Fruit fly (Drosophila melanogaster) whole organism, prepupa: ENCODE results near the gene CG2260.

Experiments used
- Blimp-1 ChIP-seq: fragments of 200-800 bp; sonication (Bioruptor generic); optimal IDR thresholded peaks from 3 replicates; lab custom pipeline; 2017; ENCODE audit warnings: missing biosample characterization, missing genetic modification characterization, mild to moderate bottlenecking, moderate library complexity, missing genetic modification reagents
- CG10631 ChIP-seq: fragments of 200-800 bp; sonication (Bioruptor generic); optimal IDR thresholded peaks from 2 replicates; lab custom pipeline; 2016; ENCODE audit warnings: missing biosample characterization, missing genetic modification characterization
- CG11294 ChIP-seq: fragments of 200-800 bp; sonication (Bioruptor generic); IDR thresholded peaks from 2 replicates; pipeline ENCODE4 v1.3.6; 2022; ENCODE audit warnings: missing biosample characterization, missing genetic modification characterization
- CG11762 ChIP-seq: fragments of 200-800 bp; sonication (Bioruptor generic); optimal IDR thresholded peaks from 3 replicates; lab custom pipeline; 2016; ENCODE audit warnings: missing biosample characterization, missing genetic modification characterization; ENCODE audit not compliant: insufficient read depth
- CG15336 ChIP-seq: fragments of 200-800 bp; sonication (Bioruptor generic); IDR thresholded peaks from 2 replicates; pipeline ENCODE4 v1.3.6; 2022; ENCODE audit warnings: missing biosample characterization, missing genetic modification characterization
- CG1621 ChIP-seq: fragments of 200-800 bp; sonication (Bioruptor generic); optimal IDR thresholded peaks from 3 replicates; lab custom pipeline; 2018; ENCODE audit warnings: missing biosample characterization, mild to moderate bottlenecking, missing genetic modification characterization
- CG3032 ChIP-seq: fragments of 200-800 bp; optimal IDR thresholded peaks from 2 replicates; lab custom pipeline; 2019; ENCODE audit warnings: missing biosample characterization, mild to moderate bottlenecking, missing genetic modification characterization, moderate library complexity
- CG31627 ChIP-seq: fragments of 200-800 bp; sonication (Bioruptor generic); optimal IDR thresholded peaks from 3 replicates; lab custom pipeline; 2016; ENCODE audit warnings: missing biosample characterization, missing genetic modification characterization
- CG34406 ChIP-seq: fragments of 200-800 bp; sonication (Bioruptor generic); optimal IDR thresholded peaks from 3 replicates; lab custom pipeline; 2016; ENCODE audit warnings: missing biosample characterization, missing genetic modification characterization
- CG3919 ChIP-seq: fragments of 200-800 bp; sonication (Bioruptor generic); optimal IDR thresholded peaks from 3 replicates; lab custom pipeline; 2016; ENCODE audit warnings: missing biosample characterization, missing genetic modification characterization
- CG6163 ChIP-seq: fragments of 200-800 bp; sonication (Bioruptor generic); IDR thresholded peaks from 3 replicates; pipeline ENCODE4 v1.3.6; 2022; ENCODE audit warnings: missing biosample characterization, missing genetic modification characterization
- CG6276 ChIP-seq: fragments of 200-800 bp; sonication (Bioruptor generic); optimal IDR thresholded peaks from 2 replicates; lab custom pipeline; 2017; ENCODE audit warnings: missing biosample characterization, mild to moderate bottlenecking, missing genetic modification characterization
- CG6792 ChIP-seq: fragments of 200-800 bp; sonication (Bioruptor generic); optimal IDR thresholded peaks from 3 replicates; lab custom pipeline; 2016; ENCODE audit warnings: missing biosample characterization, missing genetic modification characterization
- CG6808 ChIP-seq: fragments of 200-800 bp; sonication (Bioruptor generic); optimal IDR thresholded peaks from 3 replicates; lab custom pipeline; 2017; ENCODE audit warnings: missing biosample characterization, missing genetic modification characterization, mild to moderate bottlenecking, moderate library complexity, missing genetic modification reagents
- CG7368 ChIP-seq: fragments of 200-800 bp; sonication (Bioruptor generic); optimal IDR thresholded peaks from 3 replicates; lab custom pipeline; 2016; ENCODE audit warnings: missing biosample characterization, missing genetic modification characterization
- CG8319 ChIP-seq: fragments of 200-800 bp; sonication (Bioruptor generic); optimal IDR thresholded peaks from 3 replicates; lab custom pipeline; 2016; ENCODE audit warnings: missing biosample characterization, missing genetic modification characterization
- CG8632 ChIP-seq: fragments of 200-800 bp; sonication (Bioruptor generic); optimal IDR thresholded peaks from 3 replicates; lab custom pipeline; 2016; ENCODE audit warnings: missing biosample characterization, missing genetic modification characterization
- CG9139 ChIP-seq: fragments of 200-800 bp; sonication (Bioruptor generic); optimal IDR thresholded peaks from 3 replicates; lab custom pipeline; 2017; ENCODE audit warnings: missing biosample characterization, mild to moderate bottlenecking, missing genetic modification characterization
- Eip75B ChIP-seq: fragments of 200-800 bp; sonication (Bioruptor generic); optimal IDR thresholded peaks from 3 replicates; lab custom pipeline; 2016; ENCODE audit warnings: missing biosample characterization, missing genetic modification characterization
- Eip78C ChIP-seq: fragments of 200-800 bp; sonication (Bioruptor generic); peaks from one replicate; lab custom pipeline; 2016; ENCODE audit warnings: missing biosample characterization, missing genetic modification characterization
- Eip93F ChIP-seq: fragments of 200-800 bp; sonication (Bioruptor generic); optimal IDR thresholded peaks from 2 replicates; lab custom pipeline; 2016; ENCODE audit warnings: missing biosample characterization, mild to moderate bottlenecking, missing genetic modification characterization
- Ets96B ChIP-seq: fragments of 200-800 bp; optimal IDR thresholded peaks from 2 replicates; lab custom pipeline; 2019; ENCODE audit warnings: missing biosample characterization, mild to moderate bottlenecking, missing genetic modification characterization, moderate library complexity
- Gug ChIP-seq: fragments of 200-800 bp; sonication (Bioruptor generic); IDR thresholded peaks from 2 replicates; pipeline ENCODE4 v1.3.6; 2022; ENCODE audit warnings: missing biosample characterization, missing genetic modification characterization
- Hr38 ChIP-seq: sonication (Bioruptor generic); optimal IDR thresholded peaks from 2 replicates; lab custom pipeline; 2016; ENCODE audit warnings: missing biosample characterization, missing genetic modification characterization
- Hr39 ChIP-seq: fragments of 200-800 bp; sonication (Bioruptor generic); optimal IDR thresholded peaks from 2 replicates; lab custom pipeline; 2016; ENCODE audit warnings: missing biosample characterization, missing genetic modification characterization
- Hr4 ChIP-seq: fragments of 200-800 bp; sonication (Bioruptor generic); optimal IDR thresholded peaks from 3 replicates; lab custom pipeline; 2016; ENCODE audit warnings: missing biosample characterization, missing genetic modification characterization
- Smox ChIP-seq: fragments of 200-800 bp; sonication (Bioruptor generic); optimal IDR thresholded peaks from 3 replicates; lab custom pipeline; 2016; ENCODE audit warnings: missing biosample characterization, missing genetic modification characterization
- Sox102F ChIP-seq: fragments of 200-800 bp; sonication (Bioruptor generic); optimal IDR thresholded peaks from 2 replicates; lab custom pipeline; 2016; ENCODE audit warnings: missing biosample characterization, mild to moderate bottlenecking, missing genetic modification characterization
- Sox14 ChIP-seq: fragments of 200-800 bp; sonication (Bioruptor generic); optimal IDR thresholded peaks from 3 replicates; lab custom pipeline; 2016; ENCODE audit warnings: missing biosample characterization, missing genetic modification characterization
- Sox15 ChIP-seq: fragments of 200-800 bp; sonication (Bioruptor generic); optimal IDR thresholded peaks from 3 replicates; lab custom pipeline; 2016; ENCODE audit warnings: missing biosample characterization, missing genetic modification characterization
- achi ChIP-seq: fragments of 200-800 bp; sonication (Bioruptor generic); optimal IDR thresholded peaks from 3 replicates; lab custom pipeline; 2016; ENCODE audit warnings: missing biosample characterization, missing genetic modification characterization
- acj6 ChIP-seq: fragments of 200-800 bp; sonication (Bioruptor generic); optimal IDR thresholded peaks from 3 replicates; lab custom pipeline; 2016; ENCODE audit warnings: missing biosample characterization, missing genetic modification characterization
- cyc ChIP-seq: fragments of 200-800 bp; sonication (Bioruptor generic); optimal IDR thresholded peaks from 3 replicates; lab custom pipeline; 2016; ENCODE audit warnings: missing biosample characterization, missing genetic modification characterization
- dsx ChIP-seq: fragments of 200-800 bp; optimal IDR thresholded peaks from 3 replicates; lab custom pipeline; 2019; ENCODE audit warnings: missing biosample characterization, mild to moderate bottlenecking, missing genetic modification characterization, moderate library complexity; ENCODE audit not compliant: poor library complexity, severe bottlenecking
- eg ChIP-seq: fragments of 200-800 bp; sonication (Bioruptor generic); IDR thresholded peaks from 3 replicates; pipeline ENCODE4 v1.3.6; 2022; ENCODE audit warnings: missing biosample characterization, missing genetic modification characterization
- esn ChIP-seq: fragments of 200-800 bp; sonication (Bioruptor generic); optimal IDR thresholded peaks from 2 replicates; lab custom pipeline; 2016; ENCODE audit warnings: missing biosample characterization, mild to moderate bottlenecking, missing genetic modification characterization, moderate library complexity
- fd59A ChIP-seq: fragments of 200-800 bp; sonication (Bioruptor generic); optimal IDR thresholded peaks from 2 replicates; lab custom pipeline; 2017; ENCODE audit warnings: missing biosample characterization, mild to moderate bottlenecking, missing genetic modification characterization, missing genetic modification reagents
- fkh ChIP-seq: fragments of 200-800 bp; sonication (Bioruptor generic); optimal IDR thresholded peaks from 3 replicates; lab custom pipeline; 2017; ENCODE audit warnings: missing biosample characterization, mild to moderate bottlenecking, missing genetic modification characterization, moderate library complexity
- net ChIP-seq: fragments of 200-800 bp; sonication (Bioruptor generic); optimal IDR thresholded peaks from 3 replicates; lab custom pipeline; 2016; ENCODE audit warnings: missing biosample characterization, missing genetic modification characterization
- pdm3 ChIP-seq: fragments of 200-800 bp; sonication (Bioruptor generic); optimal IDR thresholded peaks from 3 replicates; lab custom pipeline; 2016; ENCODE audit warnings: missing biosample characterization, missing genetic modification characterization
- salr ChIP-seq, 2 experiments: fragments of 200-800 bp; sonication (Bioruptor generic); optimal IDR thresholded peaks; 3 replicates each; lab custom pipeline; 2016 to 2018; ENCODE audit warnings: missing biosample characterization in 2 of 2, missing genetic modification characterization in 2 of 2, mild to moderate bottlenecking in 1 of 2
- spab ChIP-seq: fragments of 200-800 bp; sonication (Bioruptor generic); optimal IDR thresholded peaks from 2 replicates; lab custom pipeline; 2017; ENCODE audit warnings: missing biosample characterization, mild to moderate bottlenecking, missing genetic modification characterization, missing genetic modification reagents
- ss ChIP-seq, 2 experiments: fragments of 200-800 bp; sonication (Bioruptor generic); optimal IDR thresholded peaks; 2 replicates in 1 of 2; 3 replicates in 1 of 2; lab custom pipeline; 2017 to 2018; ENCODE audit warnings: mild to moderate bottlenecking in 2 of 2, missing biosample characterization in 2 of 2, missing genetic modification characterization in 2 of 2, moderate library complexity in 1 of 2
- svp ChIP-seq: fragments of 200-800 bp; sonication (Bioruptor generic); peaks from one replicate; lab custom pipeline; 2016; ENCODE audit warnings: missing biosample characterization, missing genetic modification characterization
- topi ChIP-seq: fragments of 200-800 bp; sonication (Bioruptor generic); optimal IDR thresholded peaks from 3 replicates; lab custom pipeline; 2016; ENCODE audit warnings: missing biosample characterization, missing genetic modification characterization
- vri ChIP-seq: fragments of 200-800 bp; sonication (Bioruptor generic); optimal IDR thresholded peaks from 3 replicates; lab custom pipeline; 2016; ENCODE audit warnings: missing biosample characterization, mild to moderate bottlenecking, missing genetic modification characterization

CG2260 gene

DNA sequence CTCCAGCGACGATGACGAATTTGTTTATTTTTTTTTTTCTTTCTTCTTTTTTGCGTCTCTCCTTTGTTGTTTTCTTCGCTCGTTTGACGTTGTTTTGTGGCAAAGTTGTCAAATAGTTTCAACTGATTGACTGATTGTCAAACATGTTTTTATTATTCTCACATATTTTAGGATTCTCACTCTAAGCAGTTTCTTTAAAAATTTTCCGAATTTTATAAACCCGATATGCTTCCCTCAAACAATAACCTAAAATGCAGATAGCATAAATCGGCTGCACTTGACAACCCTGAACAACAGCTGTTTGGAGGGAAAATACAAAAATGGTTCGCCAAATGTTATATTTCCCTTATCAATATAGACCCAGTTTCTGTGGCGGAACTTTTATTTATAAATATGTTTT is 22.6 kb upstream of the CG2260 start, which contains the start of gene CG17982 (continued):
- TF ChIP-seq achi (GFP tag; lab: Kevin White, UChicago) (peak; percentile 98), vri (GFP tag; lab: Kevin White, UChicago) (no peak), CG11762 (GFP tag; lab: Kevin White, UChicago) (peak; percentile 77), acj6 (GFP tag; lab: Kevin White, UChicago) (peak; percentile 91), Sox15 (GFP tag; lab: Kevin White, UChicago) (peak; percentile 77), pdm3 (GFP tag; lab: Kevin White, UChicago) (peak; percentile 94), Eip78C (GFP tag; lab: Kevin White, UChicago) (peak; percentile 96), CG34406 (GFP tag; lab: Kevin White, UChicago) (peak; percentile 91), svp (GFP tag; lab: Kevin White, UChicago) (no peak), salr (GFP tag; optimal IDR thresholded peaks at IDR 0.05; lab: Kevin White, UChicago) (peak; percentile 77 to 80), Blimp-1 (GFP tag; lab: Kevin White, UChicago) (no peak)

DNA sequence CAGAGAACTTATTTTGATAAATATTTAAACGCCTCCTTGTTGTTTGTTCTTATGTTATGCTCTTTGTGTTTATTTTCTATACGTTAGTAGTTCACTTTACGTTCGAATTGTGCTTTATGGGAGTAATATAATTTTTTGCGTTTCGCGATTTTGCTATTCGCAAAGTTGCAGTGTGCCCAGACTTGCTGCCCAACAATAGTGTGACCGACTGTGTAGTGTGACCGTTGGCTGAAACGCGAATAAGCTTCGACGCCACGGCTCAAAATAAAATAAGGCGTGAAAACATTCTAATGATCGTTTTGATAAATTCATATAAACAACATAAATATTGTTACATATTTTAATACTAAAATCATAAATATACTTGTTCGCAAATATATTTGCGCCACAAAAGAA is 21.1 kb upstream of the CG2260 start, which contains the start of gene Smox:
Gene Smox (minus strand): TSS at position 213 of the 396 bp plus-strand sequence.
- TF ChIP-seq dsx: no peak
- no peak for TF ChIP-seq CG8632
- peak; percentile 18 for TF ChIP-seq Sox14 (GFP tag; lab: Kevin White, UChicago)
- TF ChIP-seq CG31627: no peak
- TF ChIP-seq Eip78C (GFP tag; lab: Kevin White, UChicago): peak; percentile 50

DNA sequence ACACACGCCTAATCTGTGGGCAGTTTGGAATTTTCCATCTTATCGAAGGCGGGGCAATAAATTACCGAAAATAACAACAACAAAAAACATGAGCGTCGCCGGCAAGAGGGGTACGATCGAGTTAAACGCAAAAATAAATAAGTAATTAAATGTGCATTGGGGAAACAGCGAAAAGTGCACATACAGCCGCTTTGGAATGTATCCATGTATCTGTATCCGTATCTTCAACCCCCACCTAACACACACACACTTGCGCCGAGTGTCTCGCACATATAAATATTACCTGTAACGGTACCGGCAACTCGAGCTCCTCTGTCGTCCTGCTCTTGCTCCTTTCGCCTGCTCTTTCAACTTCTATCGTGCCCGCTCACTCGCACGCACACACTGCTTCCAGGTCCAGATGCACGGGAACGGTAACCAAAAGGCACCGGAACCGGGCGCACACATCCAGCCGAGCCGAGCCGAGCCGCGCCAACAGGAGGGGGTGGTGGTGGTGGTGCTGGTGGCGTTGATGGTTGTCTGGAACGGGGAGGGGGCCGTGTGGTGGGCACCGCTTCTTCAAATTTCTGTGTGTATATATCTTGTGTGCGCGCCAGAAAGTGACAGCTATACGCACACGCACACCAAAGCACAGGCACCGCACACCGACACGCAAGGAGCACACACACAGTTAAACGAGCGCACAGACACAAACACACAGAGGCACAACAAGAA is 20.6 kb upstream of the CG2260 start:
- TF ChIP-seq Hr39 (peak; percentile 21), CG6163 (GFP tag; lab: Robert Waterston, UW) (peak; percentile 57; the same call in 1 of the 3 replicates), Hr4 (GFP tag; lab: Kevin White, UChicago) (no peak), topi (GFP tag; lab: Kevin White, UChicago) (peak; percentile 30), cyc (no peak), esn (GFP tag; lab: Kevin White, UChicago) (peak; percentile 47), CG6792 (GFP tag; lab: Kevin White, UChicago) (peak; percentile 20), CG34406 (GFP tag; lab: Kevin White, UChicago) (peak; percentile 6), Sox102F (GFP tag; lab: Kevin White, UChicago) (no peak), CG3032 (tag; lab: Kevin White, UChicago) (peak; percentile 3), Eip78C (GFP tag; lab: Kevin White, UChicago) (peak; percentile 68), ss (GFP tag; optimal IDR thresholded peaks at IDR 0.05; lab: Kevin White, UChicago) (peak; percentile 52 to 70), Eip75B (peak; percentile 38), CG3919 (peak; percentile 17), CG6808 (GFP tag; lab: Kevin White, UChicago) (peak; percentile 47), net (GFP tag; lab: Kevin White, UChicago) (peak; percentile 47), CG15336 (GFP tag; lab: Robert Waterston, UW) (no peak), Smox (GFP tag; lab: Kevin White, UChicago) (no peak), Sox14 (GFP tag; lab: Kevin White, UChicago) (no peak), spab (GFP tag; lab: Kevin White, UChicago) (no peak), CG11294 (no peak), CG10631 (no peak), Ets96B (tag; lab: Kevin White, UChicago) (peak; percentile 28), Gug (no peak), fd59A (GFP tag; lab: Kevin White, UChicago) (no peak), Eip93F (GFP tag; lab: Kevin White, UChicago) (peak; percentile 0), CG1621 (tag; lab: Kevin White, UChicago) (peak; percentile 85), CG8319 (GFP tag; lab: Kevin White, UChicago) (no peak), CG8632 (peak; percentile 17), eg (GFP tag; lab: Robert Waterston, UW) (peak; percentile 57), fkh (GFP tag; lab: Kevin White, UChicago) (no peak), CG7368 (GFP tag; lab: Kevin White, UChicago) (peak; percentile 19), pdm3 (GFP tag; lab: Kevin White, UChicago) (peak; percentile 8), Hr38 (GFP tag; lab: Kevin White, UChicago) (no peak), CG6276 (no peak), dsx (no peak), CG11762 (GFP tag; lab: Kevin White, UChicago) (no peak), CG9139 (GFP tag; lab: Kevin White, UChicago) (no peak)
